Fruit fly (Drosophila melanogaster): ENCODE measurements around the gene CG32195.

The CG32195 gene

DNA sequence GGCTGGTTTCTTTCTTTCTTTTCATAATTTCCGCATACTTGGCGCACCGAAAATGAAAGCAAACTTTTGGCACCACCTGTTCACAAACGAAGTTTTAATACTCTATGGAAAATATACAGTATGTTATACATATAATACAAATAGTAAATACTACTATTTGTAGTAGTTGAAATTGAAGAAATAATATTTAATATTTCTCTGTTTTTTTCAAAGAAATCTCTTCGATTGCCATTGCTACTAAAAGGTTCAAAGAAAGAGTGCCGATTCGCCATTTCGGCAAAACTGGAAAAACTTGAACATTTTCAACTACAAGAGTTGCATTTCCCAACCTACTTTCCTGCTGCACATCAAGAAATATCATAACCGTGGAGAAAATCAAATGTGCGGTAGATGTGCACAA is 34.1 kb downstream of the CG32195 start:
- TF ChIP-seq insv (optimal IDR thresholded peaks at IDR 0.05) (no peak), psq (optimal IDR thresholded peaks at IDR 0.05) (no peak), ttk (optimal IDR thresholded peaks at IDR 0.05) (no peak), Myc (optimal IDR thresholded peaks at IDR 0.05) (no peak), Sin3A (optimal IDR thresholded peaks at IDR 0.05) (no peak), h (optimal IDR thresholded peaks at IDR 0.05) (no peak)

- no peak for TF ChIP-seq insv (optimal IDR thresholded peaks at IDR 0.05)
- TF ChIP-seq Sin3A (optimal IDR thresholded peaks at IDR 0.05): no peak
- TF ChIP-seq Myc (optimal IDR thresholded peaks at IDR 0.05): no peak
- TF ChIP-seq h (optimal IDR thresholded peaks at IDR 0.05): no peak
- TF ChIP-seq ttk (optimal IDR thresholded peaks at IDR 0.05): no peak
- no peak for TF ChIP-seq psq (optimal IDR thresholded peaks at IDR 0.05)
These were observed 34.8 kb downstream of the CG32195 start for dm6 chr3L:18147596-18147995.

- TF ChIP-seq insv (optimal IDR thresholded peaks at IDR 0.05) (no peak), Sin3A (optimal IDR thresholded peaks at IDR 0.05) (no peak), ttk (optimal IDR thresholded peaks at IDR 0.05) (no peak), psq (optimal IDR thresholded peaks at IDR 0.05) (no peak), Myc (optimal IDR thresholded peaks at IDR 0.05) (no peak), h (optimal IDR thresholded peaks at IDR 0.05) (no peak)
These were observed 35.7 kb downstream of the CG32195 start, which contains the start of gene CG7330 for dm6 chr3L:18148418-18148973. Gene CG7330 (plus strand): TSS chr3L:18148923.

DNA sequence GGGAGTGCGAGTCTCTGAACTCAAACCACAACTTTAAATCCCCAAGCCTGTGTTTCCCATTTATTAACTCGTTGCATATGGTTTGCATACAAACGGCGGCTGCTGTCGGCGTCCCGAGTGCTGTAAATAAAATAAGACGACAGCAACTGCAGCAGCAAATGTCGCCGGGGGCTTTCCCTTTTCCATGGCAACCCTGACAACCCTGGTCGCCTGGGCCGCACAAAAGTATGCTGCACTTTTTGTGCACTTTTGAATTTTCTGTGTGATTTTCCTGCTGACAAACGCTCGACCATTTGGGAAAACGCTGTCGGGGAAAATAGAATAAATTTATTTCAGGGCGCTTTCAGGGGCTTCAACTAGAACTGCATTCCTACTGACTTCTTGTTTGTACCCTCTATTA is 41.4 kb downstream of the CG32195 start:
- TF ChIP-seq ttk (optimal IDR thresholded peaks at IDR 0.05) (no peak), h (optimal IDR thresholded peaks at IDR 0.05) (no peak), psq (optimal IDR thresholded peaks at IDR 0.05) (no peak), Myc (optimal IDR thresholded peaks at IDR 0.05) (no peak), Sin3A (optimal IDR thresholded peaks at IDR 0.05) (no peak), insv (optimal IDR thresholded peaks at IDR 0.05) (no peak)

- no peak for TF ChIP-seq Sin3A (optimal IDR thresholded peaks at IDR 0.05)
- TF ChIP-seq insv (optimal IDR thresholded peaks at IDR 0.05): no peak
- no peak for TF ChIP-seq psq (optimal IDR thresholded peaks at IDR 0.05)
- no peak for TF ChIP-seq Myc (optimal IDR thresholded peaks at IDR 0.05)
- no peak for TF ChIP-seq h (optimal IDR thresholded peaks at IDR 0.05)
These were observed 48.4 kb downstream of the CG32195 start for dm6 chr3L:18161175-18161574.

dm6 chr3L:18162174-18162690 is 49.5 kb downstream of the CG32195 start, which contains the start of gene CG13699:
Gene CG13699 (minus strand): TSS chr3L:18162522.
- TF ChIP-seq h (optimal IDR thresholded peaks at IDR 0.05) (no peak), Sin3A (optimal IDR thresholded peaks at IDR 0.05) (no peak), insv (optimal IDR thresholded peaks at IDR 0.05) (no peak), psq (optimal IDR thresholded peaks at IDR 0.05) (no peak), Myc (optimal IDR thresholded peaks at IDR 0.05) (no peak), ttk (optimal IDR thresholded peaks at IDR 0.05) (no peak)

DNA sequence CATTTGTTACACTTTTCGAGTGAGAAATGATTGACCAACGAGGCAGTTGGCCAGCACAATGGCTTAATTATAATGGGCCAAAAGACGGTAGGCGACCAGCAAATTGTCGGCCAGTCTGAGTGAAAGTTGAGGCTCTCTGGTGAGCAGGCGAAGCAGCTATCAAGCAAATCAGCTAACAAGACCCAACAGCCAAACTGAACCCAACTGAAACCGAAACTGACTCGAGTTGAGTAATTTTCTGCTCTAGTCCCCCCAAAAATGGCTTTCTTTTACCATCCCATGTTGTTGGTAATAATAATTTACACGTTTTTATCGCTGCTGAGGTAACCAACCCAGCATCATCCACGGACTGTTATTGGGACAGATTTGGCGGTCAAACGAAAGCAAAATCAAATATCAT is 50.4 kb downstream of the CG32195 start:
- TF ChIP-seq psq (optimal IDR thresholded peaks at IDR 0.05): no peak

DNA sequence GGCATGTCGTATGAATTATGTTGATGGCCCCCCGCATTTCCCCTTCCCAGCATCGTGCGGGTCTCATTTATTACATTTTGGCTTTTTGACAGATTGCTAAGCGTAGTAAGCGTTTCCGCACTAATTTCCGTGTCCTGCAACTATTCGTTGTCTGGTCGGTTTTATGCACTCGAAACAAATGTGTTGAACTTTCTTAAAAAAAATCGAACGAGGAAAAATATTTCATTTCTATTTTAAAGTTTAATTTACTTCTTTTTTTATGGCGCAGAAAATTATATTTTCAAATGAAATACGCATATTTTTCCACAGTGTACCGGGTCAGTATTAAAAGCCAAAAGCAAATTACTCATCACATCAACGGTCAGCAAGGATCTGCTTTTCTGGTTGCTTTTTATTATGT is 52.0 kb downstream of the CG32195 start:
- no peak for TF ChIP-seq Sin3A (optimal IDR thresholded peaks at IDR 0.05)
- TF ChIP-seq Myc (optimal IDR thresholded peaks at IDR 0.05): no peak
- TF ChIP-seq ttk (optimal IDR thresholded peaks at IDR 0.05): no peak
- TF ChIP-seq h (optimal IDR thresholded peaks at IDR 0.05): no peak
- no peak for TF ChIP-seq psq (optimal IDR thresholded peaks at IDR 0.05)
- no peak for TF ChIP-seq insv (optimal IDR thresholded peaks at IDR 0.05)

dm6 chr3L:18166977-18167528 is 54.3 kb downstream of the CG32195 start:
- no peak for TF ChIP-seq Sin3A (optimal IDR thresholded peaks at IDR 0.05)
- TF ChIP-seq insv (optimal IDR thresholded peaks at IDR 0.05): no peak
- TF ChIP-seq h (optimal IDR thresholded peaks at IDR 0.05): no peak
- no peak for TF ChIP-seq ttk (optimal IDR thresholded peaks at IDR 0.05)
- TF ChIP-seq psq (optimal IDR thresholded peaks at IDR 0.05): no peak
- TF ChIP-seq Myc (optimal IDR thresholded peaks at IDR 0.05): no peak
